Fruit fly (Drosophila melanogaster) whole organism: ENCODE data around the gene Qsox4.

ENCODE experiments used
- CG8478 ChIP-seq: fragments of >200 bp; optimal IDR thresholded peaks from 2 replicates; lab custom pipeline; 2018; ENCODE audit warnings: inconsistent platforms
- Dll ChIP-seq: fragments of >200 bp; optimal IDR thresholded peaks from 2 replicates; lab custom pipeline; 2017
- EcR ChIP-seq, 2 experiments: fragments of >200 bp; optimal IDR thresholded peaks; 2 replicates each; lab custom pipeline; 2017; ENCODE audit warnings: missing biosample characterization in 2 of 2, missing genetic modification characterization in 2 of 2, missing genetic modification reagents in 2 of 2
- pan ChIP-seq: fragments of >200 bp; optimal IDR thresholded peaks from 2 replicates; lab custom pipeline; 2017
- psq ChIP-seq: fragments of >200 bp; optimal IDR thresholded peaks from 2 replicates; lab custom pipeline; 2017
- usp ChIP-seq: fragments of >200 bp; optimal IDR thresholded peaks from 2 replicates; lab custom pipeline; 2017; ENCODE audit warnings: missing biosample characterization, missing genetic modification characterization, mixed read lengths

Gene Qsox4

DNA sequence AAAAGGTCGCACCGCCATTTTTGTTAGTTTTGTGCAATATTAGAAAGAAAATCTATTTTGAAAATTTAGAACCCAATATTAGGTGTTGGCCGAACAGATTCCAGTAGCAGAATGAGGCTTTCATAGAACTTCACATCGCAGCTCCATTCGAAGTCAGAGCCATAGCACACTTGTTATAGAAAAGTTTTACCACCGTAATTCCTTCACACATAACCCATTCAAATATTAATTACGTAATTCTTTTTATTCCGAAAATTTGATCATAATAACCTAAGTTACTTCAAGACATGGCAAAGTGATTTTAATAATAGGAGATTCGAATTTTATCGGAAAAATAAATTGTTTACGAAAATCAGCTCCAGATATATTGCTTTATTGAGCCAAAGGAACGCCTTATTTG lies 6.4 kb upstream of the Qsox4 start, which contains the start of gene CG10252:
Gene CG10252 (minus strand): TSS at position 101 of the 400 bp plus-strand sequence.
- TF ChIP-seq usp (GFP tag; lab: Kevin White, UChicago) (no peak), CG8478 (lab: Kevin White, UChicago) (no peak), Dll (lab: Kevin White, UChicago) (no peak), pan (lab: Kevin White, UChicago) (no peak), EcR (GFP tag; optimal IDR thresholded peaks at IDR 0.05; lab: Kevin White, UChicago) (no peak), psq (lab: Kevin White, UChicago) (no peak)

DNA sequence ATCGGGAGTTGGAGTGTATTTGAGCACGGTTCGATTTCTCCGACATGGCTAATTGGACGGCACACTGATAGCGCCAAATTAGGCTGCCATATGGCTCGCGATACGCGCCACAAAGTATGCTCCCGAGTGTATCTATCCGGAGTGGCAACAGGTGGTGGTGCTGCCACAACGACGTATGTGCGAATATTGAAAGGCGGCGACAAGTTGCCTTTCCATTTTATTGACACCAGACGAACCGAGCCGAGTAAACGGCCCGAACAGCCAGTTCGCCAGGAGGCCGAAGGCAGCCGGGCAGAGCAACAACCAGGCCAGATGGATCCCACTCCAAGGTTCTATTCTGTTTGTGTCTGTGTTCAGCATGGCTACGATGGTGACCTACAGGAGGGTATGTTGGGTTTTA lies 3.7 kb upstream of the Qsox4 start, which contains the start of gene prt:
Gene prt (minus strand): TSS at position 193 of the 400 bp plus-strand sequence.
- TF ChIP-seq CG8478 (lab: Kevin White, UChicago), result no peak
- TF ChIP-seq Dll (lab: Kevin White, UChicago), result no peak
- no peak for TF ChIP-seq pan (lab: Kevin White, UChicago)
- TF ChIP-seq usp (GFP tag; lab: Kevin White, UChicago), result no peak
- TF ChIP-seq EcR (GFP tag; optimal IDR thresholded peaks at IDR 0.05; lab: Kevin White, UChicago), result no peak
- TF ChIP-seq psq (lab: Kevin White, UChicago), result no peak

DNA sequence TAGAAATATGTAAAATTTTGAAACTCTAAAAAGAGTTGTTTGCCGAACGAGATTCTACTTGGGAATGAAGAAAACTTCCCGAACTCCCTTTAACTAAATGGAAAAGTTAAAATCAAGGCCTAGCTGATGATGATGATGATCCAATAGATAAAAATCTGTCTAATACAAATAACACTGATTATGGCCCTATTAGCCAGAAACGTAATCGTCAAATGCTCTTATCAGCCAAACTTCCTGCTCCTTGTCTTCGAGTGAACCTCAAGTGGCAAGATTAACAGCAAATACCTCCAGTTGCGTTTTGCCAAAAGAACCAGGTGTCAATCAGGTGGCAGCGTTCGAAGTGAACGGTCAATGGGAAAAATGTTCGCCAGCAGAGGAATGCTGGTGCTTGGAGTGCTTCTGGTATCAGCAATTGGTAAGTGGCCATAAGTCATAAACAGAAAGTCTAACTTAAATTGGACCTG lies 2.2 kb upstream of the Qsox4 start, which contains the start of the genes CG31468 and Gba1a:
Gene CG31468 (minus strand): TSS at position 51 of the 464 bp plus-strand sequence.
Gene Gba1a (plus strand): TSS at position 318 of the 464 bp plus-strand sequence.
- TF ChIP-seq usp (GFP tag; lab: Kevin White, UChicago) (no peak), EcR (GFP tag; optimal IDR thresholded peaks at IDR 0.05; lab: Kevin White, UChicago) (no peak), Dll (lab: Kevin White, UChicago) (no peak), psq (lab: Kevin White, UChicago) (no peak), pan (lab: Kevin White, UChicago) (no peak), CG8478 (lab: Kevin White, UChicago) (no peak)

DNA sequence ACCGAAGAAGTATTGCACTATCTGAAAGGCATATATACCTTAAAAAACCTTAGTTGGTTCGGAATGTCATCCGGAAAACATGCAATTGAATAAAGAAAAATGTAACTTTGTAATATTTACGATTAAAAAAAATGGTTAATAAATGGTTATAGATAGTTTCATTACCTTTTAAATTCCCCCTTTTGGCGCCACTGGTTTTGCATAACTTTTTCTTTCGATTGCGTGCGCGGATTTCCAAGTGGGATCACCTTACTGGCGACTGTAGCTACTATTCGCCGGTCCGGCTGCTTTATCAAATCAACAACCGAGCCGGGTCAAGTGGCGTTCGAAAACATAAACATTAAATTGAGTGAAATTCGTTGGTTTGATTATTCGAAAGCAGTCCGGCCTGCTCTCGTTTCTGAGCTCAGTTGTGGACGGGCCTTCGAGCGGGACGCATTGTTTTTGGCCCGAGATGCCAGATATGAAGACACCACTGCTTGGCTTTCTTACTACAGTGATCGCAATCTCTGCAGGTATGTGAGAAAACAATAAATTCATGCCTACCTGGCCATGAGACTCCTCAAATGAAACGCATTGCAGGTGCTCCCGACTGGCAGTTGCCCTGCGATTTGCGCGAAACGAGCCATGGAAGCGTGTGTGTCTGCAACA lies 1.9 kb downstream of the Qsox4 start, which contains the start of gene Gba1b:
Gene Gba1b (plus strand): TSS at position 422 of the 651 bp plus-strand sequence.
- TF ChIP-seq EcR (GFP tag; optimal IDR thresholded peaks at IDR 0.05; lab: Kevin White, UChicago) (no peak), psq (lab: Kevin White, UChicago) (no peak), Dll (lab: Kevin White, UChicago) (no peak), pan (lab: Kevin White, UChicago) (no peak)

DNA sequence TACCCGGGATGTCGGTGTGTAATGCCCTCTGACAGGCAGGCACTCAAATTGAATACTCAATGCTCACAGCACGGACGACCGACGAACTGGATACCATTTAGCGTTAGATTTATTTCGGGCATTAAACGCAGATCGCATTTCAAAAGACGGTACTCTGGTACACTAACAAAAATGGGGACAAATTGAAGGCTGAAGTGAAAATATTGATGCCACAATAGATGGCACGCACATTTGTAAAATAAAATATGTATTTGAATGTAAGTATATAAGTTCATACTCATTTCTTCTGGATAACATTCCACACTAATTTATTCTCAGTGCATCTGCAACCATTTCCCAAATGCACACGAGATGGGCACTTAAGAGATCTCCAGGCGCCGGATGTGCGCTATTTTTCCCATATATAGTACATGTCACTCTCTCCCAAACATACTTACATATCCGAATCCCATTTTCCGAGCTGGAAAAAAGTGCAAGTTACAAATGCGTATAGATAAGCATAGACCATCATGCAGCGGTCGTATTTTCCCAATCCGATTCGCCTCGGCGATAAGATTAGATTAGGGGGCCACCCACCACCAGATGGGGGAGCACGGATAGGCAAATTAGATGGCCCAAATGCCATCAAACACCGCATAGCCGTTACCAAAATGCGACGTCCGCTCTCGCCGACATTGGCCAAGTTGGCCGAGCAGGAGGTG lies 7.1 kb downstream of the Qsox4 start, which contains the start of gene CG10301:
Gene CG10301 (plus strand): TSS at position 651 of the 701 bp plus-strand sequence.
- no peak for TF ChIP-seq usp (GFP tag; lab: Kevin White, UChicago)

DNA sequence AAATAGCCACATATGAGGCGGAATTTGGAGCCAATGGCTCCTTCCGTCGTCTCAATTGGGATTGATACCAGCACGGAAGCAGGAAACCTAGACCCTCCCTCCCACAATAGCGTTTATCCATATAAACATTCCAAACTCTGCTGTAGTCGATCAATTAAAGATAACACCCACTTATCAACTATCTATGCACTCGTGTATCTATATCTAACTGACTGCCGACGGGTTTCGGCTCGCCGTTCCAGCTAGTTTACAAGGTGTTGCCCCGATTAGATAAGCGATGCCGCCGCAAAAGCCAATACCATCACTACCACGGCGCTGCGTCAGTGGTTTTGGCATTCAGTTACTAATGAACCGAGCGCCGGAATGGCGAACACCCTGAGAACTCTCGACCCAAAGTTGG lies 8.6 kb downstream of the Qsox4 start, which contains the start of gene CG10300:
Gene CG10300 (plus strand): TSS at position 333 of the 400 bp plus-strand sequence.
- TF ChIP-seq psq (lab: Kevin White, UChicago) (no peak), pan (lab: Kevin White, UChicago) (no peak), Dll (lab: Kevin White, UChicago) (no peak), usp (GFP tag; lab: Kevin White, UChicago) (no peak)

DNA sequence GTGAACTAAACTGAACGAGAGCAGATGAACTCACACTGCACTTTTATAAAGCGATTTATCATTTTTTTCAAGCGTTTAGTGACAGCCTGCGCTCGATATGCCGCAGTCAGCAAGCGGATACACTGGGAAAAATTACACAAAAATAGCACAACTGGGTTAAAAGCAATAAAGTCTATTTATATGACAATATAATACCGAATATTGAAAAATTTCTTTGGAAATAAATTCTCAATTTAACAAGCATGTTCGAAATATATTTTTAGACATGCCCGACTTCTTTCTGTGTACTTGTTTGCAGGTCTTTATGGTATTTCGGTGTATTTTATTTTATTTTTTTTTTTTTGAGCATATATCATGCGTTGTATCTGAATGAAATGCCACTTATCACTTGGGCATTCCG lies 11.3 kb downstream of the Qsox4 start:
- TF ChIP-seq CG8478 (lab: Kevin White, UChicago) (no peak), psq (lab: Kevin White, UChicago) (no peak), pan (lab: Kevin White, UChicago) (no peak), Dll (lab: Kevin White, UChicago) (no peak), EcR (GFP tag; optimal IDR thresholded peaks at IDR 0.05; lab: Kevin White, UChicago) (no peak), usp (GFP tag; lab: Kevin White, UChicago) (no peak)

DNA sequence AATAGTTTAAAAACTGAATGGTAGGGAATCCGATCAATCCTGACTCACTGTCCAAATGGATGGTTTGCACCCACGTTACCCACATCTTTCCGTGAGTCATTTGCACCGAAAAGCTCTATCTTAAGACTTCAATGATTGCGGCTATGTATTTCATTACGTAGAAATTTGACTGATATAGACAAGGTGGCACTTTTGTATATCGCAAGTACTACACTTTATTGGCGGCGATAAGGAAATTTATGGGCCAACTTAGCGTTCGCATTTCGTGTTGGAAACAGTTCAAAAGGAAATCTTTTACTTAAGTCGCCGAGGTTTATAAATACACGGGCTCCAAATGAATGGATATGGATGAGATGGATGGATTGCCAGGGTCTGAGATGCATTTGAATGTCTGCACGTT lies 12.3 kb downstream of the Qsox4 start:
- TF ChIP-seq pan (lab: Kevin White, UChicago) (no peak), CG8478 (lab: Kevin White, UChicago) (no peak), psq (lab: Kevin White, UChicago) (no peak), usp (GFP tag; lab: Kevin White, UChicago) (no peak), EcR (GFP tag; optimal IDR thresholded peaks at IDR 0.05; lab: Kevin White, UChicago) (no peak), Dll (lab: Kevin White, UChicago) (no peak)

DNA sequence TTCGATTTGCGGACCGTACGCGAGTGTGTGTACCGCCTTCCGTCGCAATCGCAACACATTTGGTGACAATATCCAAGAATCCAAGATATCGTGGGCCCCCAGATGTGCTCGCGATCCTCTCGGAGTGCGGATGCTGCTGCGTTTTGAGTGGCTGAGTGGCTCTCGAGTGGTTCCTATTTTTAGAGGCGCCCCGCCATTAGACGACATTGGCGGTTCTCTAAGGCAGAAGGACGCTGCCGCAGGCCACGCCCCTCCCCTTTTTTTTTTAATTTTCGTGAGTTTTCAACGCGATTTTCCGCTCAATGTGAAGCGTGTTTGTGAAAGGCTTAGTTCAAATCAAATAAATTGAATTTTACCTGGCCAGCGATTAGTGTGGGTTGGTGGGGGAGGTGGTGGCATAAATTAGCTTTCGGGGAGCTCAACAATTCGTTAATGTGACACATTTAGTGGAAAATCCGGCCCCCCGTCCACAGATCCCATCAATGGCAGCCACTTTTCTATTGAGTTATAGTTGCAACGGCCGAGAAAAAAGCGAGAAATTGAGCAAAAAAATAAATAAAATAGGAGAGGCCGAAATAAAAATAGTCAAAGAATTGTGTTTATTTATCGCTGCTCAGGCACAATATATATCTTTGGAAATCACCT lies 15.9 kb downstream of the Qsox4 start, which contains the start of gene nau:
Gene nau (minus strand): TSS at position 61 of the 645 bp plus-strand sequence.
- no peak for TF ChIP-seq psq (lab: Kevin White, UChicago)

DNA sequence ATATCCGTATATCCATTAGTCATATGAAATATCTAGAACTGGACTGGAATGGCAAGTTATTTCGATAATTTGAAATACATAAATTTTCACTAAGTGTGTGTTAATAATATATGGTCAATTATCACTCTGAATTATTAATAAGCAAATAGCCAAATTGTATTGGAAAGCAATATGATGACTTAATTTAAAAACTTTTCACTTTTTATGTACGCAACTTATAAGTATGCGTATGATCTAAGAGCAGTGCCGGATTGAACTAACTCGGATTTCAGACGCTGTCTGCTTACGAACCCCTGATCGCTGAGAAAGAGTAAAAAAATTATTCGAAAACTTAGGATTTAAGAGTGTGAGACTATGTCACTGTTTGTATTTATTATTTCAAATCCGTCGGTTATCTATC lies 19.0 kb downstream of the Qsox4 start, which contains the start of gene CG10232:
Gene CG10232 (minus strand): TSS at position 101 of the 400 bp plus-strand sequence.
- TF ChIP-seq EcR (GFP tag; optimal IDR thresholded peaks at IDR 0.05; lab: Kevin White, UChicago) (no peak), pan (lab: Kevin White, UChicago) (no peak), Dll (lab: Kevin White, UChicago) (no peak), CG8478 (lab: Kevin White, UChicago) (no peak), psq (lab: Kevin White, UChicago) (no peak), usp (GFP tag; lab: Kevin White, UChicago) (no peak)

DNA sequence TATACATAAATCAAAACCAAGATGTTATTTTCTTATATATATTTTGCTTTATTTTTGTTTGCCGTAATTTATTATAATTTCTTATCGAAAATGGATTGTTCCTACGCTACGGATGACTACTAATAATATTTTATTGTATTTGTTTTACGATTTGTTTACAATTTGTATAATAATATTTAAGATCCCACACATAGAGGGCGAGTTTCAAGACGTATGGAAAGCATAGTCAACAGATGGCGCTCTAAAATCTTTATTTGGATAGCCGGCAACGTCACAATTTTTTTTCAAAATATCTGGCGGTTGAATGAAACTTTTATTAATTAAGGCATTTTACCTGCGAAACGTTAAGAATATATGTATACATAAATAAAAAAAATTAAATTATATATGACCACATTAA lies 19.4 kb downstream of the Qsox4 start:
- TF ChIP-seq psq (lab: Kevin White, UChicago), result no peak
